In the genomic region with DNA sequence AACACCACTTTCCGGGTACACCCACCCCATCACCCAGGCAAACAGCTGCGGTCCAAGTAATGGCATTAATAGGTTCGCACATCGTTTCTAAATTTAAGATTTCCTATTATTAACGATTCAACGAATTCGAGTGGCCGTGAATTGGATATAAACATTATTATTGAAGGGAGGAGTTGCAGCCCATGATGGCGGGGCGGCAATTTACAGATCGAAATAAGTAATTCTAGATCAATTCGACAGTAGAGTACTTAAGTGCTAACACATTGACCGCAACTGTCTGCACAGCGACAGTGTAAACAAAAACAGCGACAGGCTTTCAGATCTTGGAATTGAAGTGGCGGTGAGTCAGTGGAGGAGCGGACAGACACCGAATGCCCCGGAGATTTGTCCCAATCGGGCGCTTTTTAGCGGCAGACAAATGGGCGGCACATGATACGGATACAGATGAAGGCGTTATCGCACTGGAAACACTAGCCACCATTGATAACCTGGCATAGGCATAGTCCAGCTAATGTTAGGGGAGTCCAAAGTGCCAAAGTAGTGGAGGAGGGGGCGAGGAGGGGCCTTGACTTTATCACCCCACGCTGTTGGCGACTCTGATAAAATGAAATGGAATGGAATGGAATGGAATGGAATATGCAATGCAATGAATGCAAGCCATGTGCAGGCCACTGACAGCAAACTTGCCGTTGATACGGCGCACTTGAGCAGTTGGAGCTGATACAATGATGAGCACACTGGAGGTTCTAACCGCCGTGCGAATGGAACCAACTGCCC, we compare ENCODE assay signal across 1 fruit fly cellular context.
A peak's percentile ranks its signal among the peaks of the same experiment; 100 is the strongest.
TF ChIP-seq lines count a peak whose summit lies in the region.

No protein-coding gene starts in this region.

TF ChIP-seq in whole organism, embryonic, 481 proteins besides CTCF, POLR2A, EP300 and RAD21 (continued from another document):
- TF ChIP-seq btn (GFP tag; optimal IDR thresholded peaks at IDR 0.05; lab: Kevin White, UChicago), result no peak
- 0 out of 2 replicates have a peak, but pooled peaks have one; percentile 14 for TF ChIP-seq CG9215 (GFP tag; IDR thresholded peaks at IDR 0.05; lab: Robert Waterston, UW)
- TF ChIP-seq Ets65A (GFP tag; lab: Kevin White, UChicago), result peak; percentile 28
- no peak for TF ChIP-seq da (GFP tag; optimal IDR thresholded peaks at IDR 0.05; lab: Kevin White, UChicago)
- TF ChIP-seq CG8765 (GFP tag; IDR thresholded peaks at IDR 0.05; lab: Robert Waterston, UW), result no peak
- TF ChIP-seq lola (GFP tag; optimal IDR thresholded peaks at IDR 0.05; lab: Kevin White, UChicago), result peak in 1 of 3 experiments; percentile 10
- no peak for TF ChIP-seq GATAe (GFP tag; conservative IDR thresholded peaks at IDR 0.05; lab: Robert Waterston, UW)
- TF ChIP-seq CG34224 (GFP tag; IDR thresholded peaks at IDR 0.05; lab: Robert Waterston, UW; ENCODE audit: partially characterized antibody), result no peak
- no peak for TF ChIP-seq Bdp1 (GFP tag; optimal IDR thresholded peaks at IDR 0.05; lab: Kevin White, UChicago)
- no peak for TF ChIP-seq croc (GFP tag; conservative IDR thresholded peaks at IDR 0.05; lab: Robert Waterston, UW)
- peak; percentile 11 for TF ChIP-seq sens (GFP tag; lab: Kevin White, UChicago)
- TF ChIP-seq dysf (GFP tag; IDR thresholded peaks at IDR 0.05; lab: Robert Waterston, UW), result no peak
- no peak for TF ChIP-seq CG6175 (GFP tag; IDR thresholded peaks at IDR 0.05; lab: Robert Waterston, UW)
- no peak for TF ChIP-seq CG12236 (GFP tag; optimal IDR thresholded peaks at IDR 0.05; lab: Kevin White, UChicago)
- TF ChIP-seq Med (GFP tag; lab: Kevin White, UChicago), result peak; percentile 65
- TF ChIP-seq cato (GFP tag; optimal IDR thresholded peaks at IDR 0.05; lab: Kevin White, UChicago; ENCODE audit: borderline replicate concordance), result no peak
- TF ChIP-seq twi (tag; optimal IDR thresholded peaks at IDR 0.05; lab: Kevin White, UChicago), result peak; percentile 22
- TF ChIP-seq CG10209 (GFP tag; optimal IDR thresholded peaks at IDR 0.05; lab: Kevin White, UChicago), result peak; percentile 4
- no peak for TF ChIP-seq CG18011 (GFP tag; optimal IDR thresholded peaks at IDR 0.05; lab: Kevin White, UChicago)
- no peak for TF ChIP-seq fd3F (GFP tag; optimal IDR thresholded peaks at IDR 0.05; lab: Kevin White, UChicago)
- TF ChIP-seq Drgx (GFP tag; IDR thresholded peaks at IDR 0.05; lab: Robert Waterston, UW), result peak; percentile 28; the same call in 1 of the 2 replicates
- no peak for TF ChIP-seq nerfin-2 (GFP tag; IDR thresholded peaks at IDR 0.05; lab: Robert Waterston, UW; ENCODE audit: partially characterized antibody)
- no peak for TF ChIP-seq CG17568 (GFP tag; optimal IDR thresholded peaks at IDR 0.05; lab: Kevin White, UChicago)
- TF ChIP-seq NC2β (GFP tag; optimal IDR thresholded peaks at IDR 0.05; lab: Kevin White, UChicago), result no peak
- no peak for TF ChIP-seq maf-S (GFP tag; optimal IDR thresholded peaks at IDR 0.05; lab: Kevin White, UChicago)
- peak in 1 of 2 experiments; percentile 56 for TF ChIP-seq bsh (GFP tag; optimal IDR thresholded peaks at IDR 0.05; lab: Kevin White, UChicago)
- TF ChIP-seq bab2 (GFP tag; optimal IDR thresholded peaks at IDR 0.05; lab: Kevin White, UChicago), result no peak
- peak; percentile 40; the same call in 1 of the 2 replicates for TF ChIP-seq vvl (GFP tag; IDR thresholded peaks at IDR 0.05; lab: Robert Waterston, UW)
- TF ChIP-seq row (GFP tag; IDR thresholded peaks at IDR 0.05; lab: Robert Waterston, UW), result peak; percentile 20; the same call in 2 of the 3 replicates
- no peak for TF ChIP-seq emc (GFP tag; optimal IDR thresholded peaks at IDR 0.05; lab: Kevin White, UChicago)
